Worm (Caenorhabditis elegans): ENCODE measurements around the gene srx-108.

srx-108 gene

DNA sequence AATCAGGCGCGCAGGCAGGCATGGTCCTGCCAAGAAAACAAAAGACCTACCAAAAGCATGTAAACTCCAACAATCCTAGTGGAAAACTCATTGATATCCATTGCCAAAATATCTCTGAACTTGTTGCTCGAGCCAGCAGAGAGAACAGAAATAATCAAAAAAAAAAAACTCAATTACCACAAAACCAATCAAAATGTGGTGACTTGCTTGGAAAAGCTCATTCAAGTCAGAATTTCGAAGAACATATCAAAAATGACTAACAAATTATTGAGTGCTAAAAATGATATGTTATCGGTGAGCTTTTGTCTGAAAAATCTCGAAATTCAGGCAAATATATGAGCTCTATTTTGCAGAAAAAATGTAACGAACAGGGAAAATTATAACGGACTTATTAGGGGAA is 4.1 kb upstream of the srx-108 start, which contains the start of gene srx-105:
Gene srx-105 (minus strand): TSS at position 101 of the 400 bp plus-strand sequence.
- no peak for TF ChIP-seq flt-1 (GFP tag; IDR thresholded peaks at IDR 0.05)
- no peak for TF ChIP-seq tab-1 (GFP tag; IDR thresholded peaks at IDR 0.05)
- no peak for TF ChIP-seq klf-2 (GFP tag; conservative IDR thresholded peaks at IDR 0.05)
- TF ChIP-seq med-1 (GFP tag; optimal IDR thresholded peaks at IDR 0.05; ENCODE audit: insufficient read depth) = no peak
- TF ChIP-seq ztf-23 (GFP tag; IDR thresholded peaks at IDR 0.05) = no peak
- no peak for TF ChIP-seq ztf-29 (GFP tag; IDR thresholded peaks at IDR 0.05)
- no peak for TF ChIP-seq T22C8.4 (GFP tag; IDR thresholded peaks at IDR 0.05)
- TF ChIP-seq ref-1 (GFP tag; conservative IDR thresholded peaks at IDR 0.05) = no peak
- TF ChIP-seq cog-1 (tag; optimal IDR thresholded peaks at IDR 0.05) = no peak

DNA sequence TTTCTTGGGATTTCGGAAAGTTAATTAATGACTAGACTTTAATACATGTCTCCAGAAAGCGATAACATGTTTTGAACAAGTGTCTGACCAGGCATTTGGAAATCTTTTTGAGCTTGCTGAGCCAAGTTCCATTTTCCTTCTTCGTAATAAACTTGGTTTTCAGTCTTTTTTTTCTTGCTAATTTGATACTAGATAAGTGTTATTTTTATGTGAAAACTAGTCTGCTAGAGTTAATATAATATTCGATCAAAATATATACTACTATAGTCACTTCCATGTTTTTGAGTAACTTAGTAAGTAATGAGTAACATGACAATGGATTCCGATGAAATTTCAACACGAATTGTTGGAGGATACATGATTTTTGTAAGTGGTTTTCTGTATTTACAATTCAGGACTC is 3.8 kb downstream of the srx-108 start, which contains the start of gene srx-110:
Gene srx-110 (plus strand): TSS at position 301 of the 400 bp plus-strand sequence.
- TF ChIP-seq flt-1 (GFP tag; IDR thresholded peaks at IDR 0.05) (no peak), med-1 (GFP tag; optimal IDR thresholded peaks at IDR 0.05; ENCODE audit: insufficient read depth) (no peak), T22C8.4 (GFP tag; IDR thresholded peaks at IDR 0.05) (no peak), cog-1 (tag; optimal IDR thresholded peaks at IDR 0.05) (no peak), tab-1 (GFP tag; IDR thresholded peaks at IDR 0.05) (no peak), klf-2 (GFP tag; conservative IDR thresholded peaks at IDR 0.05) (no peak), ztf-23 (GFP tag; IDR thresholded peaks at IDR 0.05) (no peak), ztf-29 (GFP tag; IDR thresholded peaks at IDR 0.05) (no peak), ref-1 (GFP tag; conservative IDR thresholded peaks at IDR 0.05) (no peak)

DNA sequence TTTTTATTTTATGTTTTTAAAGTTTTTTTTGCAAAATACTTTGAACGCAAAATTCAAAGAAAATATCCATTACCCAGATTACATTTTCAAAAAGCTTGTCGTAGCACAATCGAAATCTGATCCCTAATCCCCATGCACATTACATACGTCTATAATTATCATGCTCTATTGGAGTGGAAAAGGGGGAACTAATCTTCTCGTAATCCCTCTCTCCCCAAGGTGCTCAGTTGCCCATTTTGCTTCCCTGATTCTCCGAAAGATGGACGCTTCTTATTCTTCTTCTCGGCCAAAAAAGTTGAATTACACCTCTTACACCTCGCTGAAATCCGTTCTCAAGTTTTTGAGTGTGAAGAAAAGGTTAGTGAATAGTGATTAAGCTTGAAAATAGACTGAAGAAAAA is 5.6 kb downstream of the srx-108 start, which contains the start of gene fbxc-53:
Gene fbxc-53 (plus strand): TSS at position 245 of the 400 bp plus-strand sequence.
- TF ChIP-seq tab-1 (GFP tag; IDR thresholded peaks at IDR 0.05) (no peak), ref-1 (GFP tag; conservative IDR thresholded peaks at IDR 0.05) (no peak), T22C8.4 (GFP tag; IDR thresholded peaks at IDR 0.05) (no peak), cog-1 (tag; optimal IDR thresholded peaks at IDR 0.05) (no peak), klf-2 (GFP tag; conservative IDR thresholded peaks at IDR 0.05) (no peak), ztf-23 (GFP tag; IDR thresholded peaks at IDR 0.05) (no peak), med-1 (GFP tag; optimal IDR thresholded peaks at IDR 0.05; ENCODE audit: insufficient read depth) (no peak), ztf-29 (GFP tag; IDR thresholded peaks at IDR 0.05) (no peak), flt-1 (GFP tag; IDR thresholded peaks at IDR 0.05) (no peak)

DNA sequence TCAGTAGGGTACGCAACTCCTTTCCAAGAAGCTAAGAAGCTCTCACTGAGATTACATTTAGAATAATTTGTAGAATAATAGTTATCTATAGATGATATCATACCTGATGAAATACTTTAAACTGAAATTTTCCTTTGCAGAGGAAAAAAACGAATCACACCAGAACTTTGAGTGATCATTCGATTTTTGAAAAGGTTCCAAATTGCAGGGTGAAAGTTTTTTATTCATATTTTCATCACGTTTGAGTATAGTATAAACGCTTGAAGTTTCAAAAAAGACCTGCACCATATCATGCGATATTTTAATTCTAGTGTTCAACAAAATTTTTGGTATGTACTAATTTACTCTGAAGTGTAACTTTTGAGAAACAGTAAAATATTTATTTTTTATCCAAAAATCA is 9.2 kb downstream of the srx-108 start, which contains the start of gene srh-100:
Gene srh-100 (minus strand): TSS at position 101 of the 400 bp plus-strand sequence.
- TF ChIP-seq ztf-23 (GFP tag; IDR thresholded peaks at IDR 0.05) = no peak
- no peak for TF ChIP-seq cog-1 (tag; optimal IDR thresholded peaks at IDR 0.05)
- TF ChIP-seq T22C8.4 (GFP tag; IDR thresholded peaks at IDR 0.05) = no peak
- no peak for TF ChIP-seq klf-2 (GFP tag; conservative IDR thresholded peaks at IDR 0.05)
- no peak for TF ChIP-seq ref-1 (GFP tag; conservative IDR thresholded peaks at IDR 0.05)
- no peak for TF ChIP-seq ztf-29 (GFP tag; IDR thresholded peaks at IDR 0.05)
- no peak for TF ChIP-seq flt-1 (GFP tag; IDR thresholded peaks at IDR 0.05)
- TF ChIP-seq med-1 (GFP tag; optimal IDR thresholded peaks at IDR 0.05; ENCODE audit: insufficient read depth) = no peak
- TF ChIP-seq tab-1 (GFP tag; IDR thresholded peaks at IDR 0.05) = no peak

DNA sequence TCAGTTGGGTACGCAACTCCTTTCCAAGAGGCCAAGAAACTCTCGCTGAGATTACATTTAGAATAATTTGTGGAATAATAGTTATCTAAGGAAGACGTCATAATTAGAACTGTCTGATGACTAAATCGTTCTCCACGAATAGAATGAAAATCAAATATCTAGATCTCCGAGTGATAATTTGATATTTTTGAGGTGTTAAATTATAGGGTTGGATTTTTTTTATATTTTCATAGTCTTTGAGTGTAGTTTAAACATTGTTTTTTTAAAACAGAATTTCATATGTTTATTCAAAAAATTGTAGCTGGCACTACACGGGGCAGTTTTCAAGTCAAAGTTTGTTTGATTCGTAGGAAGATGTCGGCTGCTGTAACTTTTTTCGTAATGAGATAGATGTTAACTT is 11.0 kb downstream of the srx-108 start, which contains the start of gene srh-99:
Gene srh-99 (minus strand): TSS at position 101 of the 400 bp plus-strand sequence.
- TF ChIP-seq klf-2 (GFP tag; conservative IDR thresholded peaks at IDR 0.05) = no peak
- no peak for TF ChIP-seq ref-1 (GFP tag; conservative IDR thresholded peaks at IDR 0.05)
- TF ChIP-seq flt-1 (GFP tag; IDR thresholded peaks at IDR 0.05) = no peak
- no peak for TF ChIP-seq ztf-23 (GFP tag; IDR thresholded peaks at IDR 0.05)
- no peak for TF ChIP-seq tab-1 (GFP tag; IDR thresholded peaks at IDR 0.05)
- no peak for TF ChIP-seq ztf-29 (GFP tag; IDR thresholded peaks at IDR 0.05)
- TF ChIP-seq med-1 (GFP tag; optimal IDR thresholded peaks at IDR 0.05; ENCODE audit: insufficient read depth) = no peak
- TF ChIP-seq T22C8.4 (GFP tag; IDR thresholded peaks at IDR 0.05) = no peak
- no peak for TF ChIP-seq cog-1 (tag; optimal IDR thresholded peaks at IDR 0.05)

DNA sequence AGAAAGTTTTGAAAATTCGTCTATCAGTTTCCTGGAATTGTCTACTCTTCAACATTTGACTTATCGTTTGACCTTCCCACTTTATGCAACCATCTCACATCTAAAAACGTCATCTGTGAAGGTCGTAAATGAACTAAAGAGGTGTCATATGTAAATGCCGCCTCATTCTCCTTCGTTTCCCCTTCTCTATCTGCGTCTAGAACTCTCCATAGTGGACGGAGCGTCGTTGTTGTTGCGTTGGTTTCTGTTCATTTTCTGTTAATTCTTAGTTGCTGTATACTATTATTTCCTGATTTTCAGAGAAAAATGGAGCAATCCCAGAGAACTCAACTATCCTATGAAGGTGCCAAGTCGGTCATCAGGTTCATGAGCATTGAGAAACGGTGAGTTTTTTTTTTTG is 11.5 kb downstream of the srx-108 start, which contains the start of gene fbxc-52:
Gene fbxc-52 (plus strand): TSS at position 301 of the 400 bp plus-strand sequence.
- TF ChIP-seq ref-1 (GFP tag; conservative IDR thresholded peaks at IDR 0.05) (no peak), ztf-29 (GFP tag; IDR thresholded peaks at IDR 0.05) (no peak), klf-2 (GFP tag; conservative IDR thresholded peaks at IDR 0.05) (no peak), med-1 (GFP tag; optimal IDR thresholded peaks at IDR 0.05; ENCODE audit: insufficient read depth) (no peak), ztf-23 (GFP tag; IDR thresholded peaks at IDR 0.05) (no peak)

DNA sequence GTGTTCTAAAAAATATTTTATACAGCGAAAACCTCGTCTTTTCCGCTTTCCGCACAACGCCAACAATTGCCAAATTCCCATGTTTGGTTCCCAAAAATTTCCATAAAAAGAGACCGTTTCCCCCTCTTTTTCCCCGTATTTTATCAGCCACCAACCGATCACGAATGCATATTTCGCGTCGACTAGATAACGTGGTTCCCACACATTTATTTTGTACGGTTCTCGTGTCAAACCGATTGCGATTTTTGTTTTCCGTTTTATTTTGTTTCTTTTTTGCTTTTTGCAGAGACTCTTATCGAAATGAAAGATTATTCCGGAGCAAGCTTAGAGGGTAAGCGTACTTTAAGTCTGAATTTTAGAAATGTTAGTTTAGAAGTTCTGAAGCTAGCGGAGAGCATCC is 15.6 kb downstream of the srx-108 start, which contains the start of gene C46E10.3:
Gene C46E10.3 (plus strand): TSS at position 301 of the 400 bp plus-strand sequence.
- TF ChIP-seq ztf-23 (GFP tag; IDR thresholded peaks at IDR 0.05) = no peak
- no peak for TF ChIP-seq ztf-29 (GFP tag; IDR thresholded peaks at IDR 0.05)
- TF ChIP-seq tab-1 (GFP tag; IDR thresholded peaks at IDR 0.05) = no peak
- TF ChIP-seq klf-2 (GFP tag; conservative IDR thresholded peaks at IDR 0.05) = no peak
- no peak for TF ChIP-seq med-1 (GFP tag; optimal IDR thresholded peaks at IDR 0.05; ENCODE audit: insufficient read depth)
- no peak for TF ChIP-seq flt-1 (GFP tag; IDR thresholded peaks at IDR 0.05)
- no peak for TF ChIP-seq cog-1 (tag; optimal IDR thresholded peaks at IDR 0.05)
- no peak for TF ChIP-seq ref-1 (GFP tag; conservative IDR thresholded peaks at IDR 0.05)
- no peak for TF ChIP-seq T22C8.4 (GFP tag; IDR thresholded peaks at IDR 0.05)

DNA sequence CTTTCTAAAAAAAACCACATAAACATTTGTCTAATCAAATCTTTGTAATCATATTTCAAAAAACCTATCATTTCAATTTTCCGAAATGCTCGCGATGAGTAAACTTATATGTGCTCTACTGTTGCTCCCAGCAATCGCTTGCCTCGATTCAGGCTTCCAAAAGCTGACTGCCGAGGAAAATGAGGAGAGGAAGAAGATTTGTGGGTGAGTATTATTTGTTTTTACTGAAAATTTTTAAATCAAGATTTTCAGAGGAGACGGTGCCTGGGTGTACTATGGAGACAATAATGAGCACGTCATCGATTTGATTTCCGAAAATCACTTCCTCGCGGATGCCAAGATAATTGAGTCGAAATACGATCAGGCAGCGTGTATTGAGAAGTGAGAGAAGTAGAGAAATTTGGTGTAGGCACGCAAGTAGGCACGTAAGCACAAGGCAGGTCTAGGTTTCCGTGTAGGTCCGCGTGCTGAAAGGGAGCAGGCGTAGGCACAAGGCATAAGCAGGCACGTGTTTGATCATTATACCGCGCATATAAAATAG is 18.8 kb downstream of the srx-108 start, which contains the start of gene C46E10.1:
Gene C46E10.1 (plus strand): TSS at position 51 of the 541 bp plus-strand sequence.
- TF ChIP-seq ztf-23 (GFP tag; IDR thresholded peaks at IDR 0.05) (no peak), tab-1 (GFP tag; IDR thresholded peaks at IDR 0.05) (no peak), med-1 (GFP tag; optimal IDR thresholded peaks at IDR 0.05; ENCODE audit: insufficient read depth) (no peak), ztf-29 (GFP tag; IDR thresholded peaks at IDR 0.05) (no peak), T22C8.4 (GFP tag; IDR thresholded peaks at IDR 0.05) (no peak), klf-2 (GFP tag; conservative IDR thresholded peaks at IDR 0.05) (no peak), ref-1 (GFP tag; conservative IDR thresholded peaks at IDR 0.05) (no peak), flt-1 (GFP tag; IDR thresholded peaks at IDR 0.05) (no peak), cog-1 (tag; optimal IDR thresholded peaks at IDR 0.05) (no peak)

DNA sequence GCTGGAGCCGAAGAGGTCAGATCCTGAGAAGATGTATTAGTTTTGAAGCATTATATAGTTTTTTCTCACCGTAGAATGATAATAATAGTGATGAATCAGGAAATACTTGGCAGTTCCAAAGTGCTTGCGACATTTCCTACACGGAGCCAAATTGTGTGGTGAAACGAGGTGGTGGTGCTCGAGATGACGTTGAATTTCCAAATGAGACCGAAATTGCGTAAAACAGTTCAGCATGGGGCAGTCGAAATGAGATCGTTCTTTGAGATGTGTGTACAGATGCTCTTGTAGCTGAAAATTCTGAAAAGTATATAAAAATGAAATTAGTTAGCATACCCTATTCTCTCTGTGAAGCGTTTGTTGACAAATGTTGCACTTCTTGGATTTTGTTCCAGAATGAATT is 22.6 kb downstream of the srx-108 start, which contains the start of gene C46E10.8:
Gene C46E10.8 (minus strand): TSS at position 101 of the 400 bp plus-strand sequence.
- no peak for TF ChIP-seq med-1 (GFP tag; optimal IDR thresholded peaks at IDR 0.05; ENCODE audit: insufficient read depth)
- TF ChIP-seq tab-1 (GFP tag; IDR thresholded peaks at IDR 0.05) = no peak
- no peak for TF ChIP-seq ref-1 (GFP tag; conservative IDR thresholded peaks at IDR 0.05)
- TF ChIP-seq ztf-23 (GFP tag; IDR thresholded peaks at IDR 0.05) = no peak
- TF ChIP-seq cog-1 (tag; optimal IDR thresholded peaks at IDR 0.05) = no peak
- TF ChIP-seq flt-1 (GFP tag; IDR thresholded peaks at IDR 0.05) = no peak
- no peak for TF ChIP-seq T22C8.4 (GFP tag; IDR thresholded peaks at IDR 0.05)

All from whole organism, midembryonic.